Fruit fly (Drosophila melanogaster) whole organism, adult: Measurements from ENCODE around the gene CG13026.

Experiments
- Hr96 ChIP-seq: fragments of 200-800 bp; sonication (Bioruptor generic); optimal IDR thresholded peaks from 2 replicates; lab custom pipeline; 2016; ENCODE audit warnings: missing biosample characterization, missing genetic modification characterization
- toe ChIP-seq: fragments of 200-800 bp; sonication (Bioruptor generic); optimal IDR thresholded peaks from 2 replicates; lab custom pipeline; 2016; ENCODE audit warnings: missing biosample characterization, missing genetic modification characterization

- no peak for TF ChIP-seq toe
- no peak for TF ChIP-seq Hr96
Measured at dm6 chr3L:16769866-16770265, 43.9 kb upstream of the CG13026 start.
